ENCODE assay signal across 4 worm cellular contexts in genomic region chrX:6458001-6458400, ce11.
TF ChIP-seq lines count a peak whose summit lies in the region.

No protein-coding gene starts in this region.

TF ChIP-seq in whole organism, L1 larva, 84 proteins besides CTCF, POLR2A, EP300 and RAD21:
- TF ChIP-seq elt-2 (tag; optimal IDR thresholded peaks at IDR 0.05; lab: Kevin White, UChicago) (peak; percentile 60), grh-1 (GFP tag; IDR thresholded peaks at IDR 0.05; lab: Robert Waterston, UW) (no peak)

TF ChIP-seq in whole organism, L2 larva, 48 proteins besides CTCF, POLR2A, EP300 and RAD21:
- TF ChIP-seq sma-9 (GFP tag; optimal IDR thresholded peaks at IDR 0.05; lab: Kevin White, UChicago) (peak; percentile 9), sma-9 (tag; optimal IDR thresholded peaks at IDR 0.05; lab: Kevin White, UChicago) (no peak), gmeb-1 (tag; optimal IDR thresholded peaks at IDR 0.05; lab: Kevin White, UChicago) (peak; percentile 17), nhr-11 (tag; optimal IDR thresholded peaks at IDR 0.05; lab: Kevin White, UChicago) (no peak)

TF ChIP-seq in whole organism, L3 larva, 47 proteins besides CTCF, POLR2A, EP300 and RAD21:
- TF ChIP-seq pha-4 (tag; optimal IDR thresholded peaks at IDR 0.05; lab: Kevin White, UChicago) (peak; percentile 15), elt-2 (tag; optimal IDR thresholded peaks at IDR 0.05; lab: Kevin White, UChicago) (peak; percentile 73), fkh-10 (GFP tag; optimal IDR thresholded peaks at IDR 0.05; lab: Kevin White, UChicago) (no peak)

TF ChIP-seq in whole organism, L4 larva, 104 proteins besides CTCF, POLR2A, EP300 and RAD21:
- TF ChIP-seq ceh-28 (tag; optimal IDR thresholded peaks at IDR 0.05; lab: Kevin White, UChicago) (no peak), unc-62 (GFP tag; optimal IDR thresholded peaks at IDR 0.05 in 1 of 2; lab: Kevin White, UChicago) (peak; percentile 15 to 17), unc-62 (tag; optimal IDR thresholded peaks at IDR 0.05; lab: Kevin White, UChicago) (no peak), nhr-42 (GFP tag; IDR thresholded peaks at IDR 0.05; lab: Robert Waterston, UW) (no peak), fkh-10 (GFP tag; optimal IDR thresholded peaks at IDR 0.05; lab: Kevin White, UChicago) (no peak), gei-8 (GFP tag; optimal IDR thresholded peaks at IDR 0.05; lab: Kevin White, UChicago) (no peak), hmg-1.1 (GFP tag; IDR thresholded peaks at IDR 0.05; lab: Robert Waterston, UW) (no peak), Y5F2A.4 (GFP tag; optimal IDR thresholded peaks at IDR 0.05; lab: Kevin White, UChicago) (no peak), dmd-8 (GFP tag; IDR thresholded peaks at IDR 0.05; lab: Robert Waterston, UW) (no peak), mes-2 (tag; optimal IDR thresholded peaks at IDR 0.05; lab: Kevin White, UChicago; ENCODE audit: poor library complexity, severe bottlenecking) (no peak), aly-2 (tag; optimal IDR thresholded peaks at IDR 0.05; lab: Kevin White, UChicago) (no peak), nhr-6 (tag; optimal IDR thresholded peaks at IDR 0.05; lab: Kevin White, UChicago) (no peak), lim-7 (GFP tag; IDR thresholded peaks at IDR 0.05; lab: Robert Waterston, UW) (no peak), mep-1 (tag; optimal IDR thresholded peaks at IDR 0.05; lab: Kevin White, UChicago) (no peak), lin-39 (tag; optimal IDR thresholded peaks at IDR 0.05; lab: Kevin White, UChicago) (no peak), hlh-11 (tag; optimal IDR thresholded peaks at IDR 0.05; lab: Kevin White, UChicago) (no peak), unc-130 (GFP tag; optimal IDR thresholded peaks at IDR 0.05; lab: Kevin White, UChicago) (no peak), dmd-6 (GFP tag; IDR thresholded peaks at IDR 0.05; lab: Robert Waterston, UW) (peak; percentile 69), nhr-10 (tag; optimal IDR thresholded peaks at IDR 0.05; lab: Kevin White, UChicago) (no peak), madf-9 (GFP tag; conservative IDR thresholded peaks at IDR 0.05; lab: Robert Waterston, UW) (no peak), nhr-77 (tag; optimal IDR thresholded peaks at IDR 0.05; lab: Kevin White, UChicago) (peak; percentile 0), lin-15B (tag; optimal IDR thresholded peaks at IDR 0.05; lab: Kevin White, UChicago) (no peak), nhr-237 (tag; optimal IDR thresholded peaks at IDR 0.05; lab: Kevin White, UChicago) (no peak), vab-7 (GFP tag; IDR thresholded peaks at IDR 0.05; lab: Robert Waterston, UW) (no peak), nhr-76 (tag; optimal IDR thresholded peaks at IDR 0.05; lab: Kevin White, UChicago) (no peak), snpc-1.2 (GFP tag; IDR thresholded peaks at IDR 0.05; lab: Robert Waterston, UW) (no peak), lir-3 (tag; optimal IDR thresholded peaks at IDR 0.05; lab: Kevin White, UChicago) (no peak), F49E8.2 (tag; optimal IDR thresholded peaks at IDR 0.05; lab: Kevin White, UChicago; ENCODE audit: borderline replicate concordance) (no peak), dve-1 (tag; optimal IDR thresholded peaks at IDR 0.05; lab: Kevin White, UChicago; ENCODE audit: insufficient read depth) (peak; percentile 41), nhr-48 (tag; optimal IDR thresholded peaks at IDR 0.05; lab: Kevin White, UChicago) (peak; percentile 30), dmd-9 (GFP tag; IDR thresholded peaks at IDR 0.05; lab: Robert Waterston, UW) (no peak), lin-1 (GFP tag; IDR thresholded peaks at IDR 0.05; lab: Robert Waterston, UW) (no peak), zip-2 (tag; optimal IDR thresholded peaks at IDR 0.05; lab: Kevin White, UChicago) (no peak), T26A8.4 (GFP tag; IDR thresholded peaks at IDR 0.05; lab: Robert Waterston, UW) (no peak), tra-1 (GFP tag; IDR thresholded peaks at IDR 0.05; lab: Robert Waterston, UW) (peak; percentile 58; the same call in 1 of the 2 replicates), tag-97 (GFP tag; IDR thresholded peaks at IDR 0.05; lab: Robert Waterston, UW) (no peak), aha-1 (tag; lab: Kevin White, UChicago) (no peak)
TF ChIP-seq in whole organism, L4 larva: peak in this region for 6.

Comparison
In these comparisons a context has a peak if more than half of its experiments do, and no peak if none do; other contexts are left out.
1. Of the 29 proteins assayed by ChIP-seq in both whole organism, L4 larva and whole organism, L1 larva: peak only in whole organism, L4 larva: nhr-77 and unc-62; only in whole organism, L1 larva: none; in both: none; in neither: 27.